Worm (Caenorhabditis elegans) whole organism, late embryonic: Measurements from ENCODE around the gene F16G10.8.

Source experiments
- C08G9.2 ChIP-seq: sonication (generic microtip); optimal IDR thresholded peaks from 2 replicates; lab custom pipeline; 2016; ENCODE audit warnings: mild to moderate bottlenecking, missing genetic modification characterization, moderate library complexity, missing compliant biosample characterization
- C38D4.7 ChIP-seq: fragments of 200-800 bp; sonication (Bioruptor generic); optimal IDR thresholded peaks from 2 replicates; lab custom pipeline; 2018; ENCODE audit warnings: mild to moderate bottlenecking, missing genetic modification characterization, moderate library complexity, missing compliant biosample characterization
- K09A11.1 ChIP-seq: sonication (generic microtip); optimal IDR thresholded peaks from 2 replicates; lab custom pipeline; 2017; ENCODE audit warnings: antibody characterized with exemption, mild to moderate bottlenecking, missing genetic modification characterization, missing compliant biosample characterization; ENCODE audit not compliant: insufficient read depth
- Y22D7AL.16 ChIP-seq: sonication (generic microtip); optimal IDR thresholded peaks from 2 replicates; lab custom pipeline; 2016; ENCODE audit warnings: missing genetic modification characterization, missing compliant biosample characterization
- ama-1 ChIP-seq: fragments of 150-350 bp; optimal IDR thresholded peaks from 2 replicates; lab custom pipeline; 2014
- ceh-14 ChIP-seq: sonication (generic microtip); optimal IDR thresholded peaks from 2 replicates; lab custom pipeline; 2016; ENCODE audit warnings: missing genotype, missing genetic modification characterization, missing compliant biosample characterization
- ceh-18 ChIP-seq: sonication (generic microtip); optimal IDR thresholded peaks from 2 replicates; lab custom pipeline; 2016; ENCODE audit warnings: missing genetic modification characterization, missing compliant biosample characterization
- ceh-19 ChIP-seq: fragments of 200-800 bp; sonication (Bioruptor generic); optimal IDR thresholded peaks from 2 replicates; lab custom pipeline; 2018; ENCODE audit warnings: mild to moderate bottlenecking, missing genetic modification characterization, missing compliant biosample characterization
- ceh-2 ChIP-seq: sonication (generic microtip); optimal IDR thresholded peaks from 2 replicates; lab custom pipeline; 2016; ENCODE audit warnings: missing genotype, missing genetic modification characterization, missing compliant biosample characterization
- ceh-22 ChIP-seq: sonication (generic microtip); optimal IDR thresholded peaks from 2 replicates; lab custom pipeline; 2017; ENCODE audit warnings: missing biosample characterization, missing genetic modification characterization
- ceh-30 ChIP-seq: fragments of 150-350 bp; optimal IDR thresholded peaks from 2 replicates; lab custom pipeline; 2014; ENCODE audit warnings: missing biosample characterization, missing genetic modification characterization
- ceh-31 ChIP-seq: sonication (generic microtip); optimal IDR thresholded peaks from 2 replicates; lab custom pipeline; 2016; ENCODE audit warnings: missing genetic modification characterization, missing compliant biosample characterization
- ceh-34 ChIP-seq: sonication (generic microtip); optimal IDR thresholded peaks from 2 replicates; lab custom pipeline; 2016; ENCODE audit warnings: mild to moderate bottlenecking, missing genetic modification characterization, missing compliant biosample characterization
- ceh-6 ChIP-seq: fragments of 200-800 bp; sonication (Bioruptor generic); optimal IDR thresholded peaks from 2 replicates; lab custom pipeline; 2018; ENCODE audit warnings: mild to moderate bottlenecking, missing genetic modification characterization, missing compliant biosample characterization
- che-1 ChIP-seq: sonication (generic microtip); optimal IDR thresholded peaks from 2 replicates; lab custom pipeline; 2016; ENCODE audit warnings: mild to moderate bottlenecking, missing genetic modification characterization, missing compliant biosample characterization
- dmd-4 ChIP-seq: sonication (generic microtip); optimal IDR thresholded peaks from 2 replicates; lab custom pipeline; 2016; ENCODE audit warnings: borderline replicate concordance, missing genetic modification characterization, missing compliant biosample characterization
- elt-4 ChIP-seq: sonication (generic microtip); optimal IDR thresholded peaks from 2 replicates; lab custom pipeline; 2016; ENCODE audit warnings: missing genetic modification characterization, missing compliant biosample characterization
- ets-4 ChIP-seq: sonication (generic microtip); optimal IDR thresholded peaks from 2 replicates; lab custom pipeline; 2016; ENCODE audit warnings: missing genetic modification characterization, missing compliant biosample characterization
- eyg-1 ChIP-seq: sonication (generic microtip); optimal IDR thresholded peaks from 2 replicates; lab custom pipeline; 2016; ENCODE audit warnings: missing genotype, missing genetic modification characterization, missing compliant biosample characterization
- fkh-10 ChIP-seq: fragments of 150-350 bp; optimal IDR thresholded peaks from 2 replicates; lab custom pipeline; 2014; ENCODE audit warnings: missing biosample characterization, missing genetic modification reagents, missing genetic modification characterization
- fkh-6 ChIP-seq: sonication (generic microtip); optimal IDR thresholded peaks from 2 replicates; lab custom pipeline; 2016; ENCODE audit warnings: missing genetic modification characterization, missing compliant biosample characterization
- gmeb-2 ChIP-seq: sonication (generic microtip); optimal IDR thresholded peaks from 2 replicates; lab custom pipeline; 2016; ENCODE audit warnings: missing genetic modification characterization, inconsistent platforms, missing compliant biosample characterization
- hlh-13 ChIP-seq: fragments of 200-800 bp; sonication (Bioruptor generic); optimal IDR thresholded peaks from 2 replicates; lab custom pipeline; 2018; ENCODE audit warnings: mild to moderate bottlenecking, missing genetic modification characterization, missing compliant biosample characterization
- hlh-6 ChIP-seq: sonication (generic microtip); optimal IDR thresholded peaks from 2 replicates; lab custom pipeline; 2016; ENCODE audit warnings: missing genotype, missing genetic modification characterization, missing compliant biosample characterization
- lim-6 ChIP-seq: sonication (generic microtip); optimal IDR thresholded peaks from 2 replicates; lab custom pipeline; 2016; ENCODE audit warnings: missing genetic modification characterization, missing compliant biosample characterization
- lin-11 ChIP-seq: fragments of 200-800 bp; sonication (Bioruptor generic); optimal IDR thresholded peaks from 2 replicates; lab custom pipeline; 2018; ENCODE audit warnings: mild to moderate bottlenecking, missing genetic modification characterization, missing compliant biosample characterization
- madf-2 ChIP-seq: sonication (generic microtip); optimal IDR thresholded peaks from 2 replicates; lab custom pipeline; 2017; ENCODE audit warnings: missing genetic modification characterization, missing compliant biosample characterization
- mec-3 ChIP-seq: sonication (generic microtip); optimal IDR thresholded peaks from 2 replicates; lab custom pipeline; 2016; ENCODE audit warnings: borderline replicate concordance, missing genetic modification characterization, missing compliant biosample characterization
- nhr-11 ChIP-seq: fragments of 150-350 bp; optimal IDR thresholded peaks from 2 replicates; lab custom pipeline; 2014; ENCODE audit warnings: missing biosample characterization, missing genetic modification characterization
- npax-4 ChIP-seq: sonication (generic microtip); optimal IDR thresholded peaks from 2 replicates; lab custom pipeline; 2016; ENCODE audit warnings: missing genetic modification characterization, missing compliant biosample characterization
- pax-1 ChIP-seq: fragments of 150-350 bp; optimal IDR thresholded peaks from 2 replicates; lab custom pipeline; 2014; ENCODE audit warnings: missing biosample characterization, missing genetic modification characterization
- pqm-1 ChIP-seq: sonication (generic microtip); optimal IDR thresholded peaks from 2 replicates; lab custom pipeline; 2016; ENCODE audit warnings: missing genetic modification characterization, missing compliant biosample characterization
- pros-1 ChIP-seq: fragments of 150-350 bp; optimal IDR thresholded peaks from 2 replicates; lab custom pipeline; 2014; ENCODE audit warnings: missing biosample characterization, missing genetic modification reagents, missing genetic modification characterization
- ref-2 ChIP-seq: sonication (generic microtip); optimal IDR thresholded peaks from 2 replicates; lab custom pipeline; 2016; ENCODE audit warnings: missing genetic modification characterization, missing compliant biosample characterization
- sox-4 ChIP-seq: sonication (generic microtip); optimal IDR thresholded peaks from 2 replicates; lab custom pipeline; 2017; ENCODE audit warnings: mild to moderate bottlenecking, missing genetic modification characterization, inconsistent platforms, missing compliant biosample characterization
- syd-9 ChIP-seq: sonication (generic microtip); optimal IDR thresholded peaks from 2 replicates; lab custom pipeline; 2016; ENCODE audit warnings: mild to moderate bottlenecking, missing genetic modification characterization, moderate library complexity, missing compliant biosample characterization
- tbx-7 ChIP-seq: sonication (generic microtip); optimal IDR thresholded peaks from 2 replicates; lab custom pipeline; 2016; ENCODE audit warnings: missing genotype, missing genetic modification characterization, missing compliant biosample characterization
- ttx-3 ChIP-seq: sonication (generic microtip); optimal IDR thresholded peaks from 2 replicates; lab custom pipeline; 2016; ENCODE audit warnings: missing genetic modification reagents, missing genetic modification characterization, missing compliant biosample characterization
- unc-42 ChIP-seq: sonication (generic microtip); optimal IDR thresholded peaks from 2 replicates; lab custom pipeline; 2016; ENCODE audit warnings: missing genotype, missing genetic modification characterization, missing compliant biosample characterization
- unc-55 ChIP-seq: sonication (generic microtip); optimal IDR thresholded peaks from 2 replicates; lab custom pipeline; 2017; ENCODE audit warnings: missing biosample characterization, missing genetic modification reagents, missing genetic modification characterization
- unc-86 ChIP-seq: sonication (generic microtip); optimal IDR thresholded peaks from 2 replicates; lab custom pipeline; 2016; ENCODE audit warnings: missing genetic modification characterization, missing compliant biosample characterization
- zip-5 ChIP-seq: sonication (generic microtip); optimal IDR thresholded peaks from 2 replicates; lab custom pipeline; 2016; ENCODE audit warnings: missing genetic modification characterization, missing compliant biosample characterization
- ztf-16 ChIP-seq: sonication (generic microtip); optimal IDR thresholded peaks from 2 replicates; lab custom pipeline; 2017; ENCODE audit warnings: missing genetic modification characterization, missing compliant biosample characterization

Gene F16G10.8

ce11 chrII:2411093-2411492, 27.9 kb upstream of the F16G10.8 start:
- no peak for TF ChIP-seq hlh-6
- no peak for TF ChIP-seq ceh-22 (tag; lab: Kevin White, UChicago)
- no peak for TF ChIP-seq C38D4.7
- TF ChIP-seq ama-1 (lab: Kevin White, UChicago): no peak
- no peak for TF ChIP-seq ceh-19 (GFP tag; lab: Kevin White, UChicago)
- no peak for TF ChIP-seq zip-5 (tag; lab: Kevin White, UChicago)
- no peak for TF ChIP-seq ceh-2
- TF ChIP-seq che-1 (tag; lab: Kevin White, UChicago): no peak
- no peak for TF ChIP-seq lim-6
- TF ChIP-seq unc-55 (GFP tag; lab: Kevin White, UChicago): no peak
- no peak for TF ChIP-seq ceh-31
- TF ChIP-seq tbx-7 (tag; lab: Kevin White, UChicago): no peak
- TF ChIP-seq madf-2 (tag; lab: Kevin White, UChicago): no peak
- TF ChIP-seq ceh-30 (tag; lab: Kevin White, UChicago): no peak
- no peak for TF ChIP-seq eyg-1

ce11 chrII:2403984-2404383, 20.8 kb upstream of the F16G10.8 start, which contains the start of gene F16G10.1:
Gene F16G10.1, plus strand, starts transcription at chrII:2404284.
- no peak for TF ChIP-seq ceh-14 (tag; lab: Kevin White, UChicago)
- TF ChIP-seq dmd-4 (tag; lab: Kevin White, UChicago): no peak
- no peak for TF ChIP-seq ets-4 (tag; lab: Kevin White, UChicago)
- TF ChIP-seq syd-9 (tag; lab: Kevin White, UChicago): no peak
- TF ChIP-seq C08G9.2: no peak
- TF ChIP-seq hlh-13 (GFP tag; lab: Kevin White, UChicago): no peak
- no peak for TF ChIP-seq ceh-30 (tag; lab: Kevin White, UChicago)
- no peak for TF ChIP-seq C38D4.7
- no peak for TF ChIP-seq Y22D7AL.16 (tag; lab: Kevin White, UChicago)
- TF ChIP-seq unc-86 (tag; lab: Kevin White, UChicago): no peak
- no peak for TF ChIP-seq ceh-22 (tag; lab: Kevin White, UChicago)
- no peak for TF ChIP-seq pros-1 (tag; lab: Kevin White, UChicago)
- TF ChIP-seq ceh-2: no peak
- TF ChIP-seq lin-11 (tag; lab: Kevin White, UChicago): no peak

ce11 chrII:2399810-2400209, 16.6 kb upstream of the F16G10.8 start:
- TF ChIP-seq gmeb-2 (tag; lab: Kevin White, UChicago) (no peak), ttx-3 (tag; lab: Kevin White, UChicago) (no peak), ceh-18 (no peak)

ce11 chrII:2398884-2399283, 15.7 kb upstream of the F16G10.8 start, which contains the start of gene F16G10.14:
Gene F16G10.14, minus strand, starts transcription at chrII:2398984.
- TF ChIP-seq unc-42 (tag; lab: Kevin White, UChicago) (no peak), pqm-1 (tag; lab: Kevin White, UChicago) (no peak)

- TF ChIP-seq ztf-16 (tag; lab: Kevin White, UChicago) (no peak), nhr-11 (no peak), npax-4 (tag; lab: Kevin White, UChicago) (no peak), K09A11.1 (tag; lab: Kevin White, UChicago) (no peak), dmd-4 (tag; lab: Kevin White, UChicago) (no peak), Y22D7AL.16 (tag; lab: Kevin White, UChicago) (no peak)
Measured at ce11 chrII:2395864-2396263, 12.6 kb upstream of the F16G10.8 start, which contains the start of gene F16G10.13. Gene F16G10.13, minus strand, starts transcription at chrII:2395964.

ce11 chrII:2393821-2394220, 10.6 kb upstream of the F16G10.8 start, which contains the start of gene F16G10.11:
Gene F16G10.11, minus strand, starts transcription at chrII:2393921.
- TF ChIP-seq ref-2 (tag; lab: Kevin White, UChicago): no peak
- TF ChIP-seq elt-4 (tag; lab: Kevin White, UChicago): no peak
- no peak for TF ChIP-seq ceh-31
- TF ChIP-seq sox-4: no peak
- no peak for TF ChIP-seq lim-6
- no peak for TF ChIP-seq pax-1 (tag; lab: Kevin White, UChicago)
- TF ChIP-seq fkh-6 (tag; lab: Kevin White, UChicago): no peak
- TF ChIP-seq mec-3: no peak
- TF ChIP-seq npax-4 (tag; lab: Kevin White, UChicago): no peak
- TF ChIP-seq ceh-6 (GFP tag; lab: Kevin White, UChicago): no peak
- no peak for TF ChIP-seq ceh-2
- no peak for TF ChIP-seq dmd-4 (tag; lab: Kevin White, UChicago)
- no peak for TF ChIP-seq ceh-34 (tag; lab: Kevin White, UChicago)
- no peak for TF ChIP-seq fkh-10 (GFP tag; lab: Kevin White, UChicago)
